Fruit fly (Drosophila melanogaster) whole organism, adult: ENCODE measurements around the gene CG8925.

ENCODE experiments used
- CG33017 ChIP-seq: fragments of 200-800 bp; sonication (Bioruptor generic); optimal IDR thresholded peaks from 2 replicates; lab custom pipeline; 2018; ENCODE audit warnings: missing biosample characterization, mild to moderate bottlenecking, missing genetic modification characterization, moderate library complexity
- CG7101 ChIP-seq: fragments of 200-800 bp; sonication (Bioruptor generic); optimal IDR thresholded peaks from 2 replicates; lab custom pipeline; 2018; ENCODE audit warnings: missing biosample characterization, mild to moderate bottlenecking, missing genetic modification characterization, moderate library complexity
- tj ChIP-seq: fragments of 200-800 bp; sonication (Bioruptor generic); optimal IDR thresholded peaks from 3 replicates; lab custom pipeline; 2017; ENCODE audit warnings: missing biosample characterization, mild to moderate bottlenecking, missing genetic modification characterization, moderate library complexity

- TF ChIP-seq CG7101 (tag; lab: Kevin White, UChicago): no peak
- TF ChIP-seq CG33017 (tag; lab: Kevin White, UChicago): no peak
- TF ChIP-seq tj (GFP tag; lab: Kevin White, UChicago): no peak
These were observed 28.8 kb downstream of the CG8925 start for dm6 chr3R:16200497-16201019.
